Worm (Caenorhabditis elegans): ENCODE results near the gene srw-130.
"Not testable (repeated sequence)": the region's sequence is repeated elsewhere in the genome, so short reads cannot be mapped to it uniquely, and the experiment has no call there.

srw-130 gene

ce11 chrV:3548798-3549197 is at the start of gene srw-130:
TSS of gene srw-130 (minus strand) at chrV:3548898.
- TF ChIP-seq him-1 (tag; optimal IDR thresholded peaks at IDR 0.05) (no peak), dao-5 (tag; optimal IDR thresholded peaks at IDR 0.05) (no peak), W03F9.2 (tag; optimal IDR thresholded peaks at IDR 0.05) (no peak)

ce11 chrV:3597052-3597451 is 48.4 kb upstream of the srw-130 start, which contains the start of gene srh-212:
TSS of gene srh-212 (minus strand) at chrV:3597152.
- TF ChIP-seq him-1, dao-5, W03F9.2 (tag; optimal IDR thresholded peaks at IDR 0.05): not testable (repeated sequence)

ce11 chrV:3594936-3595335 is 46.2 kb upstream of the srw-130 start, which contains the start of gene srh-213:
TSS of gene srh-213 (minus strand) at chrV:3595036.
- TF ChIP-seq W03F9.2 (tag; optimal IDR thresholded peaks at IDR 0.05) (no peak), him-1 (tag; optimal IDR thresholded peaks at IDR 0.05) (no peak), dao-5 (tag; optimal IDR thresholded peaks at IDR 0.05) (no peak)

- no peak for TF ChIP-seq him-1 (tag; optimal IDR thresholded peaks at IDR 0.05)
- no peak for TF ChIP-seq dao-5 (tag; optimal IDR thresholded peaks at IDR 0.05)
- TF ChIP-seq W03F9.2 (tag; optimal IDR thresholded peaks at IDR 0.05) = no peak
Observed at ce11 chrV:3592099-3592498, 43.4 kb upstream of the srw-130 start, which contains the start of gene T22F3.12. TSS of gene T22F3.12 (minus strand) at chrV:3592199.

ce11 chrV:3588223-3588622 is 39.5 kb upstream of the srw-130 start:
- TF ChIP-seq W03F9.2 (tag; optimal IDR thresholded peaks at IDR 0.05) (no peak), him-1 (tag; optimal IDR thresholded peaks at IDR 0.05) (no peak)

- no peak for TF ChIP-seq W03F9.2 (tag; optimal IDR thresholded peaks at IDR 0.05)
- TF ChIP-seq dao-5 (tag; optimal IDR thresholded peaks at IDR 0.05) = no peak
- TF ChIP-seq him-1 (tag; optimal IDR thresholded peaks at IDR 0.05) = no peak
Observed at ce11 chrV:3587633-3588032, 38.9 kb upstream of the srw-130 start.

ce11 chrV:3586014-3586689 is 37.5 kb upstream of the srw-130 start, which contains the start of the genes rpl-11.1 and T22F3.2:
TSS of gene rpl-11.1 (minus strand) at chrV:3586064.
TSS of gene T22F3.2 (plus strand) at chrV:3586639.
- no peak for TF ChIP-seq him-1 (tag; optimal IDR thresholded peaks at IDR 0.05)
- no peak for TF ChIP-seq W03F9.2 (tag; optimal IDR thresholded peaks at IDR 0.05)
- TF ChIP-seq dao-5 (tag; optimal IDR thresholded peaks at IDR 0.05) = no peak

ce11 chrV:3585011-3585410 is 36.3 kb upstream of the srw-130 start:
- TF ChIP-seq W03F9.2 (tag; optimal IDR thresholded peaks at IDR 0.05) (no peak), dao-5 (tag; optimal IDR thresholded peaks at IDR 0.05) (no peak), him-1 (tag; optimal IDR thresholded peaks at IDR 0.05) (no peak)

- TF ChIP-seq dao-5 (tag; optimal IDR thresholded peaks at IDR 0.05) (no peak), him-1 (tag; optimal IDR thresholded peaks at IDR 0.05) (no peak), W03F9.2 (tag; optimal IDR thresholded peaks at IDR 0.05) (no peak)
Observed at ce11 chrV:3583622-3584021, 34.9 kb upstream of the srw-130 start.

ce11 chrV:3582671-3583070 is 34.0 kb upstream of the srw-130 start:
- TF ChIP-seq W03F9.2 (tag; optimal IDR thresholded peaks at IDR 0.05) (no peak), him-1 (tag; optimal IDR thresholded peaks at IDR 0.05) (no peak), dao-5 (tag; optimal IDR thresholded peaks at IDR 0.05) (no peak)

ce11 chrV:3582086-3582485 is 33.4 kb upstream of the srw-130 start:
- TF ChIP-seq W03F9.2 (tag; optimal IDR thresholded peaks at IDR 0.05) (peak; percentile 32), him-1 (tag; optimal IDR thresholded peaks at IDR 0.05) (no peak)

- no peak for TF ChIP-seq dao-5 (tag; optimal IDR thresholded peaks at IDR 0.05)
- no peak for TF ChIP-seq W03F9.2 (tag; optimal IDR thresholded peaks at IDR 0.05)
- no peak for TF ChIP-seq him-1 (tag; optimal IDR thresholded peaks at IDR 0.05)
Observed at ce11 chrV:3581643-3582042, 32.9 kb upstream of the srw-130 start.

ce11 chrV:3581034-3581433 is 32.3 kb upstream of the srw-130 start:
- TF ChIP-seq him-1 (tag; optimal IDR thresholded peaks at IDR 0.05) (no peak), dao-5 (tag; optimal IDR thresholded peaks at IDR 0.05) (no peak), W03F9.2 (tag; optimal IDR thresholded peaks at IDR 0.05) (no peak)

- TF ChIP-seq him-1 (tag; optimal IDR thresholded peaks at IDR 0.05) (no peak), dao-5 (tag; optimal IDR thresholded peaks at IDR 0.05) (no peak), W03F9.2 (tag; optimal IDR thresholded peaks at IDR 0.05) (no peak)
Observed at ce11 chrV:3580385-3580784, 31.7 kb upstream of the srw-130 start.

- no peak for TF ChIP-seq him-1 (tag; optimal IDR thresholded peaks at IDR 0.05)
- no peak for TF ChIP-seq dao-5 (tag; optimal IDR thresholded peaks at IDR 0.05)
- peak; percentile 42 for TF ChIP-seq W03F9.2 (tag; optimal IDR thresholded peaks at IDR 0.05)
Observed at ce11 chrV:3579795-3580194, 31.1 kb upstream of the srw-130 start.

Measured in whole organism, L4/young adult.